Fruit fly (Drosophila melanogaster) whole organism, embryonic: ENCODE results near the gene ppk24.
A peak's percentile ranks its signal among the peaks of the same experiment; 100 is the strongest.

Source experiments
- Adf1 ChIP-seq: fragments of 200-800 bp; sonication (Bioruptor generic); IDR thresholded peaks from 2 replicates; pipeline ENCODE4 v1.3.6; 2022; ENCODE audit warnings: missing biosample characterization, missing genetic modification characterization
- CG12219 ChIP-seq: fragments of 200-800 bp; sonication (Bioruptor generic); optimal IDR thresholded peaks from 3 replicates; lab custom pipeline; 2018; ENCODE audit warnings: missing biosample characterization, mild to moderate bottlenecking, missing genetic modification characterization
- CG1233 ChIP-seq: fragments of 200-800 bp; sonication (Bioruptor generic); optimal IDR thresholded peaks from 4 replicates; lab custom pipeline; 2018; ENCODE audit warnings: missing biosample characterization, mild to moderate bottlenecking, missing genetic modification characterization
- CG2120 ChIP-seq: fragments of 200-800 bp; sonication (Bioruptor generic); optimal IDR thresholded peaks from 3 replicates; lab custom pipeline; 2016; ENCODE audit warnings: missing biosample characterization, missing genetic modification characterization
- CG2712 ChIP-seq: fragments of 200-800 bp; optimal IDR thresholded peaks from 3 replicates; lab custom pipeline; 2019; ENCODE audit warnings: missing biosample characterization, mild to moderate bottlenecking, missing genetic modification characterization, moderate library complexity
- CG2875 ChIP-seq: fragments of 200-800 bp; sonication (Bioruptor generic); optimal IDR thresholded peaks from 2 replicates; lab custom pipeline; 2017; ENCODE audit warnings: missing biosample characterization, mild to moderate bottlenecking, missing genetic modification characterization, missing genetic modification reagents
- CG30431 ChIP-seq: fragments of 200-800 bp; sonication (Bioruptor generic); optimal IDR thresholded peaks from 2 replicates; lab custom pipeline; 2017; ENCODE audit warnings: missing biosample characterization, missing genetic modification characterization
- CG3281 ChIP-seq: fragments of 200-800 bp; sonication (Bioruptor generic); optimal IDR thresholded peaks from 3 replicates; lab custom pipeline; 2017; ENCODE audit warnings: missing biosample characterization, mild to moderate bottlenecking, missing genetic modification characterization
- CG34422 ChIP-seq: fragments of 200-800 bp; sonication (Bioruptor generic); IDR thresholded peaks from 3 replicates; pipeline ENCODE4 v1.3.6; 2022; ENCODE audit warnings: missing biosample characterization, missing genetic modification characterization
- CG3838 ChIP-seq: fragments of 200-800 bp; sonication (Bioruptor generic); optimal IDR thresholded peaks from 3 replicates; lab custom pipeline; 2016; ENCODE audit warnings: missing biosample characterization, missing genetic modification characterization
- CG3995 ChIP-seq: fragments of 200-800 bp; sonication (Bioruptor generic); optimal IDR thresholded peaks from 3 replicates; lab custom pipeline; 2016; ENCODE audit warnings: missing biosample characterization, missing genetic modification characterization
- CG4404 ChIP-seq: fragments of 200-800 bp; sonication (Bioruptor generic); IDR thresholded peaks from 2 replicates; pipeline ENCODE4 v1.3.6; 2022; ENCODE audit warnings: missing biosample characterization, missing genetic modification characterization
- CG4707 ChIP-seq: fragments of 200-800 bp; sonication (Bioruptor generic); optimal IDR thresholded peaks from 2 replicates; lab custom pipeline; 2018; ENCODE audit warnings: missing biosample characterization, mild to moderate bottlenecking, missing genetic modification characterization, moderate library complexity
- CG4820 ChIP-seq: fragments of 200-800 bp; sonication (Bioruptor generic); optimal IDR thresholded peaks from 3 replicates; lab custom pipeline; 2016; ENCODE audit warnings: missing biosample characterization, missing genetic modification characterization
- CG6683 ChIP-seq: fragments of 200-800 bp; sonication (Bioruptor generic); optimal IDR thresholded peaks from 2 replicates; lab custom pipeline; 2017; ENCODE audit warnings: missing biosample characterization, mild to moderate bottlenecking, missing genetic modification characterization, missing genetic modification reagents
- CG7928 ChIP-seq: fragments of 200-800 bp; sonication (Bioruptor generic); optimal IDR thresholded peaks from 2 replicates; lab custom pipeline; 2017; ENCODE audit warnings: missing biosample characterization, mild to moderate bottlenecking, missing genetic modification characterization
- CG7987 ChIP-seq: fragments of 200-800 bp; sonication (Bioruptor generic); optimal IDR thresholded peaks from 2 replicates; lab custom pipeline; 2018; ENCODE audit warnings: missing biosample characterization, mild to moderate bottlenecking, missing genetic modification characterization, moderate library complexity
- CG9437 ChIP-seq: fragments of 200-800 bp; sonication (Bioruptor generic); optimal IDR thresholded peaks from 2 replicates; lab custom pipeline; 2018; ENCODE audit warnings: missing biosample characterization, mild to moderate bottlenecking, missing genetic modification characterization
- CoRest ChIP-seq: fragments of 200-800 bp; sonication (Bioruptor generic); optimal IDR thresholded peaks from 3 replicates; lab custom pipeline; 2018; ENCODE audit warnings: missing biosample characterization, mild to moderate bottlenecking, missing genetic modification characterization, moderate library complexity
- Dfd ChIP-seq, 2 experiments: fragments of >200 bp; optimal IDR thresholded peaks; 2 replicates each; lab custom pipeline; 2017; ENCODE audit warnings: missing biosample characterization in 2 of 2, missing genetic modification characterization in 2 of 2
- ERR ChIP-seq: fragments of 200-800 bp; sonication (Bioruptor generic); optimal IDR thresholded peaks from 2 replicates; lab custom pipeline; 2016; ENCODE audit warnings: missing biosample characterization, missing genetic modification characterization
- HHEX ChIP-seq: fragments of 200-800 bp; sonication (Bioruptor generic); optimal IDR thresholded peaks from 3 replicates; lab custom pipeline; 2017; ENCODE audit warnings: missing biosample characterization, mild to moderate bottlenecking, missing genetic modification characterization, missing genetic modification reagents
- HLH54F ChIP-seq: fragments of 200-800 bp; sonication (Bioruptor generic); optimal IDR thresholded peaks from 3 replicates; lab custom pipeline; 2016; ENCODE audit warnings: missing biosample characterization, missing genetic modification characterization
- Hand ChIP-seq: fragments of 200-800 bp; sonication (Bioruptor generic); optimal IDR thresholded peaks from 2 replicates; lab custom pipeline; 2017; ENCODE audit warnings: mild to moderate bottlenecking, missing biosample characterization, missing genetic modification reagents, missing genetic modification characterization
- Hr3 ChIP-seq: fragments of 200-800 bp; sonication (Bioruptor generic); optimal IDR thresholded peaks from 3 replicates; lab custom pipeline; 2016; ENCODE audit warnings: missing biosample characterization, missing genetic modification characterization
- NK7.1 ChIP-seq: fragments of 200-800 bp; sonication (Bioruptor generic); optimal IDR thresholded peaks from 3 replicates; lab custom pipeline; 2016; ENCODE audit warnings: missing biosample characterization, missing genetic modification characterization
- Pdp1 ChIP-seq, 2 experiments: fragments of 200-800 bp; sonication (Bioruptor generic); optimal IDR thresholded peaks; 3 replicates each; lab custom pipeline; 2016; ENCODE audit warnings: missing biosample characterization in 2 of 2, missing genetic modification characterization in 2 of 2, mild to moderate bottlenecking in 1 of 2, moderate library complexity in 1 of 2
- Rfx ChIP-seq: fragments of 200-800 bp; sonication (Bioruptor generic); IDR thresholded peaks from 2 replicates; pipeline ENCODE4 v1.3.6; 2022; ENCODE audit warnings: missing biosample characterization, missing genetic modification characterization
- Sry-β ChIP-seq: fragments of 200-800 bp; sonication (Bioruptor generic); optimal IDR thresholded peaks from 2 replicates; lab custom pipeline; 2018; ENCODE audit warnings: missing biosample characterization, mild to moderate bottlenecking, missing genetic modification characterization, moderate library complexity
- Ssrp ChIP-seq: fragments of 200-800 bp; sonication (Bioruptor generic); optimal IDR thresholded peaks from 2 replicates; lab custom pipeline; 2018; ENCODE audit warnings: missing biosample characterization, mild to moderate bottlenecking, missing genetic modification characterization, moderate library complexity
- Tbp ChIP-seq: fragments of >200 bp; optimal IDR thresholded peaks from 2 replicates; lab custom pipeline; 2018; ENCODE audit warnings: missing biosample characterization, missing genetic modification characterization
- Vsx1 ChIP-seq: fragments of 200-800 bp; sonication (Bioruptor generic); optimal IDR thresholded peaks from 2 replicates; lab custom pipeline; 2017; ENCODE audit warnings: missing biosample characterization, mild to moderate bottlenecking, missing genetic modification characterization, missing genetic modification reagents
- chn ChIP-seq: fragments of 200-800 bp; sonication (Bioruptor generic); optimal IDR thresholded peaks from 2 replicates; lab custom pipeline; 2016; ENCODE audit warnings: missing biosample characterization, missing genetic modification characterization
- dmrt11E ChIP-seq: fragments of 200-800 bp; sonication (Bioruptor generic); optimal IDR thresholded peaks from 3 replicates; lab custom pipeline; 2018; ENCODE audit warnings: missing biosample characterization, mild to moderate bottlenecking, missing genetic modification characterization, moderate library complexity
- dpn ChIP-seq, 2 experiments: fragments of 200-800 bp; sonication (Bioruptor generic); optimal IDR thresholded peaks; 3 replicates each; lab custom pipeline; 2016; ENCODE audit warnings: missing biosample characterization in 2 of 2, missing genetic modification characterization in 2 of 2
- eyg ChIP-seq: fragments of 200-800 bp; sonication (Bioruptor generic); optimal IDR thresholded peaks from 3 replicates; lab custom pipeline; 2016; ENCODE audit warnings: missing biosample characterization, missing genetic modification characterization
- gcm ChIP-seq: fragments of 200-800 bp; sonication (Bioruptor generic); optimal IDR thresholded peaks from 2 replicates; lab custom pipeline; 2019; ENCODE audit warnings: missing biosample characterization, mild to moderate bottlenecking, missing genetic modification characterization, moderate library complexity
- gt ChIP-seq: fragments of 200-800 bp; sonication (Bioruptor generic); IDR thresholded peaks from 2 replicates; pipeline ENCODE4 v1.3.6; 2022; ENCODE audit warnings: missing biosample characterization, missing genetic modification characterization
- hbn ChIP-seq: fragments of 200-800 bp; sonication (Bioruptor generic); IDR thresholded peaks from 2 replicates; pipeline ENCODE4 v1.3.6; 2022; ENCODE audit warnings: missing biosample characterization, missing genetic modification characterization; ENCODE audit not compliant: partially characterized antibody
- her ChIP-seq: fragments of 200-800 bp; sonication (Bioruptor generic); optimal IDR thresholded peaks from 2 replicates; lab custom pipeline; 2016; ENCODE audit warnings: missing biosample characterization, missing genetic modification characterization
- insv ChIP-seq, 2 experiments: fragments of 200-800 bp; sonication (Bioruptor generic); optimal IDR thresholded peaks; 3 replicates each; lab custom pipeline; 2016 to 2018; ENCODE audit warnings: missing biosample characterization in 2 of 2, missing genetic modification characterization in 2 of 2
- lola ChIP-seq, 3 experiments: fragments of >200 bp in 2 of 3; fragments of 200-800 bp in 1 of 3; sonication (Bioruptor generic) in 1 of 3; optimal IDR thresholded peaks; 2 replicates each; lab custom pipeline; 2017 to 2019; ENCODE audit warnings: missing biosample characterization in 3 of 3, missing genetic modification characterization in 3 of 3, mild to moderate bottlenecking in 1 of 3, moderate library complexity in 1 of 3
- nerfin-1 ChIP-seq: fragments of 200-800 bp; sonication (Bioruptor generic); optimal IDR thresholded peaks from 3 replicates; lab custom pipeline; 2019; ENCODE audit warnings: missing biosample characterization, mild to moderate bottlenecking, missing genetic modification characterization, moderate library complexity
- pum ChIP-seq: fragments of 200-800 bp; sonication (Bioruptor generic); optimal IDR thresholded peaks from 2 replicates; lab custom pipeline; 2016; ENCODE audit warnings: missing biosample characterization, missing genetic modification characterization
- row ChIP-seq: fragments of 200-800 bp; sonication (Bioruptor generic); IDR thresholded peaks from 3 replicates; pipeline ENCODE4 v1.3.6; 2022; ENCODE audit warnings: missing biosample characterization, missing genetic modification characterization
- sqz ChIP-seq: fragments of 200-800 bp; sonication (Bioruptor generic); optimal IDR thresholded peaks from 3 replicates; lab custom pipeline; 2018; ENCODE audit warnings: missing biosample characterization, mild to moderate bottlenecking, missing genetic modification characterization
- sr ChIP-seq: fragments of 200-800 bp; sonication (Bioruptor generic); IDR thresholded peaks from 3 replicates; pipeline ENCODE4 v1.3.6; 2022; ENCODE audit warnings: missing biosample characterization, missing genetic modification characterization
- twi ChIP-seq: fragments of 200-800 bp; optimal IDR thresholded peaks from 2 replicates; lab custom pipeline; 2019; ENCODE audit warnings: missing biosample characterization, mild to moderate bottlenecking, missing genetic modification characterization, moderate library complexity
- zf30C ChIP-seq: fragments of 200-800 bp; sonication (Bioruptor generic); optimal IDR thresholded peaks from 3 replicates; lab custom pipeline; 2018; ENCODE audit warnings: missing biosample characterization, mild to moderate bottlenecking, missing genetic modification characterization

The ppk24 gene

dm6 chr3R:31247281-31247995, 18.1 kb upstream of the ppk24 start (continued):
- TF ChIP-seq zf30C (GFP tag; lab: Kevin White, UChicago): peak; percentile 11
- TF ChIP-seq CG3995: no peak
- peak; percentile 40 for TF ChIP-seq CG3281 (GFP tag; lab: Kevin White, UChicago)
- TF ChIP-seq CG2120: no peak
- peak; percentile 44 for TF ChIP-seq sqz (GFP tag; lab: Kevin White, UChicago)
- TF ChIP-seq sr (GFP tag; lab: Robert Waterston, UW): peak; percentile 49; the same call in 1 of the 3 replicates
- TF ChIP-seq CG34422 (GFP tag; lab: Robert Waterston, UW): peak; percentile 82
- TF ChIP-seq Vsx1 (GFP tag; lab: Kevin White, UChicago): peak; percentile 39
- TF ChIP-seq CG2712 (tag; lab: Kevin White, UChicago): peak; percentile 84
- no peak for TF ChIP-seq Dfd (GFP tag; optimal IDR thresholded peaks at IDR 0.05; lab: Kevin White, UChicago)
- peak; percentile 55 for TF ChIP-seq CG2875
- TF ChIP-seq CG1233: peak; percentile 65
- peak; percentile 38 for TF ChIP-seq chn
- TF ChIP-seq ERR (GFP tag; lab: Kevin White, UChicago): peak; percentile 4
- TF ChIP-seq gt (GFP tag; lab: Robert Waterston, UW): peak; percentile 48; the same call in 1 of the 2 replicates
- no peak for TF ChIP-seq CG3838 (GFP tag; lab: Kevin White, UChicago)
- TF ChIP-seq pum (GFP tag; lab: Kevin White, UChicago): peak; percentile 61
- TF ChIP-seq CG7928: no peak
- no peak for TF ChIP-seq Adf1
- TF ChIP-seq Hr3 (GFP tag; lab: Kevin White, UChicago): peak; percentile 26
- peak; percentile 5 for TF ChIP-seq Sry-β (GFP tag; lab: Kevin White, UChicago)
- peak; percentile 83 for TF ChIP-seq nerfin-1 (tag; lab: Kevin White, UChicago)
- TF ChIP-seq Hand (GFP tag; lab: Kevin White, UChicago): no peak
- TF ChIP-seq hbn: no peak
- TF ChIP-seq row (GFP tag; lab: Robert Waterston, UW): peak; percentile 77
- TF ChIP-seq CG4707: peak; percentile 45
- peak; percentile 25 for TF ChIP-seq CG6683
- peak; percentile 8 for TF ChIP-seq CG30431 (GFP tag; lab: Kevin White, UChicago)
- peak; percentile 75 for TF ChIP-seq Ssrp (tag; lab: Kevin White, UChicago)
- TF ChIP-seq HHEX (GFP tag; lab: Kevin White, UChicago): peak; percentile 72
- peak in 1 of 3 experiments; percentile 60 for TF ChIP-seq lola (GFP tag; optimal IDR thresholded peaks at IDR 0.05; lab: Kevin White, UChicago)
- TF ChIP-seq CG4820 (GFP tag; lab: Kevin White, UChicago): peak; percentile 76
- TF ChIP-seq insv (GFP tag; optimal IDR thresholded peaks at IDR 0.05; lab: Kevin White, UChicago): no peak
- TF ChIP-seq Pdp1 (GFP tag; optimal IDR thresholded peaks at IDR 0.05; lab: Kevin White, UChicago): peak; percentile 56 to 82
- peak; percentile 57 to 74 for TF ChIP-seq dpn (GFP tag; optimal IDR thresholded peaks at IDR 0.05; lab: Kevin White, UChicago)
- no peak; the same call in 1 of the 2 replicates for TF ChIP-seq CG4404 (GFP tag; lab: Robert Waterston, UW)
- peak; percentile 56 for TF ChIP-seq gcm
- TF ChIP-seq NK7.1 (GFP tag; lab: Kevin White, UChicago): peak; percentile 14
- TF ChIP-seq eyg (GFP tag; lab: Kevin White, UChicago): peak; percentile 29
- peak; percentile 64 for TF ChIP-seq CG9437 (GFP tag; lab: Kevin White, UChicago)
- TF ChIP-seq CG12219 (GFP tag; lab: Kevin White, UChicago): peak; percentile 70
- peak; percentile 45 for TF ChIP-seq her (GFP tag; lab: Kevin White, UChicago)
- TF ChIP-seq CG7987: peak; percentile 14
- TF ChIP-seq twi (tag; lab: Kevin White, UChicago): peak; percentile 52
- no peak for TF ChIP-seq Tbp (GFP tag; lab: Kevin White, UChicago)
- TF ChIP-seq HLH54F: no peak
- no peak for TF ChIP-seq dmrt11E (tag; lab: Kevin White, UChicago)
- peak; percentile 67 for TF ChIP-seq Rfx (GFP tag; lab: Robert Waterston, UW)
- peak; percentile 84 for TF ChIP-seq CoRest (tag; lab: Kevin White, UChicago)
